Worm (Caenorhabditis elegans) whole organism, early embryonic: ENCODE results near the gene tomm-22.

Experiments
- B0310.2 ChIP-seq: sonication (generic microtip); optimal IDR thresholded peaks from 2 replicates; lab custom pipeline; 2016; ENCODE audit warnings: mild to moderate bottlenecking, missing genetic modification characterization, missing compliant biosample characterization
- F13C5.2 ChIP-seq: sonication (generic microtip); optimal IDR thresholded peaks from 2 replicates; lab custom pipeline; 2017; ENCODE audit warnings: mild to moderate bottlenecking, missing genetic modification characterization, inconsistent platforms, missing compliant biosample characterization
- aly-1 ChIP-seq: sonication (generic microtip); optimal IDR thresholded peaks from 2 replicates; lab custom pipeline; 2016; ENCODE audit warnings: missing genetic modification characterization, missing compliant biosample characterization
- ama-1 ChIP-seq: fragments of 150-350 bp; optimal IDR thresholded peaks from 2 replicates; lab custom pipeline; 2014
- ceh-13 ChIP-seq: fragments of 200-800 bp; sonication (Bioruptor generic); optimal IDR thresholded peaks from 2 replicates; lab custom pipeline; 2018; ENCODE audit warnings: mild to moderate bottlenecking, missing genetic modification characterization, missing compliant biosample characterization
- ceh-36 ChIP-seq: sonication (generic microtip); optimal IDR thresholded peaks from 2 replicates; lab custom pipeline; 2016; ENCODE audit warnings: missing genetic modification characterization, inconsistent platforms, missing compliant biosample characterization
- ets-7 ChIP-seq: sonication (generic microtip); optimal IDR thresholded peaks from 2 replicates; lab custom pipeline; 2016; ENCODE audit warnings: missing genotype, missing genetic modification characterization, missing compliant biosample characterization
- flt-1 ChIP-seq: fragments of 200-800 bp; sonication (Bioruptor generic); IDR thresholded peaks from 2 replicates; pipeline ENCODE4 v1.3.6; 2022; ENCODE audit warnings: missing genetic modification characterization, missing compliant biosample characterization
- hmbx-1 ChIP-seq: sonication (generic microtip); optimal IDR thresholded peaks from 2 replicates; lab custom pipeline; 2016; ENCODE audit warnings: mild to moderate bottlenecking, missing genetic modification characterization, missing compliant biosample characterization
- hmg-4 ChIP-seq: fragments of 200-800 bp; sonication (Bioruptor generic); optimal IDR thresholded peaks from 2 replicates; lab custom pipeline; 2018; ENCODE audit warnings: mild to moderate bottlenecking, missing genetic modification characterization, missing compliant biosample characterization
- hnd-1 ChIP-seq: sonication (generic microtip); optimal IDR thresholded peaks from 2 replicates; lab custom pipeline; 2016; ENCODE audit warnings: missing genetic modification characterization, missing compliant biosample characterization
- pes-1 ChIP-seq: fragments of 200-800 bp; sonication (Bioruptor generic); IDR thresholded peaks from 2 replicates; pipeline ENCODE4 v1.3.6; 2022; ENCODE audit warnings: missing genetic modification reagents, missing genetic modification characterization, missing compliant biosample characterization
- scrt-1 ChIP-seq: fragments of 200-800 bp; sonication (Bioruptor generic); IDR thresholded peaks from 2 replicates; pipeline ENCODE4 v1.3.6; 2022; ENCODE audit warnings: missing genetic modification characterization, missing compliant biosample characterization
- sea-1 ChIP-seq: fragments of 200-800 bp; sonication (Bioruptor generic); conservative IDR thresholded peaks from 2 replicates; pipeline ENCODE4 v1.3.6; 2022; ENCODE audit warnings: missing genetic modification characterization, missing compliant biosample characterization
- tbx-11 ChIP-seq: fragments of 200-800 bp; sonication (Bioruptor generic); IDR thresholded peaks from 2 replicates; pipeline ENCODE4 v1.3.6; 2022; ENCODE audit warnings: missing genetic modification characterization, missing compliant biosample characterization
- tbx-37 ChIP-seq: fragments of 200-800 bp; sonication (Bioruptor generic); conservative IDR thresholded peaks from 2 replicates; pipeline ENCODE4 v1.3.6; 2022; ENCODE audit warnings: missing genetic modification reagents, missing genetic modification characterization, missing compliant biosample characterization
- tra-4 ChIP-seq: sonication (generic microtip); optimal IDR thresholded peaks from 2 replicates; lab custom pipeline; 2017; ENCODE audit warnings: missing genetic modification characterization, missing compliant biosample characterization

The tomm-22 gene

DNA sequence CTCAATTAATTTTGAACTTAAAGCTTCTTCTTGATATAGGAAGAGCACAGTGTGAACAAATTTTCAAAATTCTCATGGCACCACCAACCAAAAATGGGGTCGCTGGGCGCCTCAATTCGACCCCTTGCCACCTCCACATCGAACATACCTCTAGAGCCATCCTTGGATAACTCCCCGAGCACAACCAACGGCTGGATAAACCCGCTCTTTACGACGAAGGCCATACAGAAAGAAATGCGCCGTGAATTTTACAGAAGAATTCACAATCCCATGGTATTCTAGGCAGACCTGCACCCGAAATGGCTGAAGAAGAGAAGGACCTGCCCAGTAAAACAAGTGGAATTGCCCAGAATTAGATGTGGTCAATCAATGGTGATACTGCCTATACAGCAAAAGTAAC, 32.4 kb upstream of the tomm-22 start:
- TF ChIP-seq hmbx-1 (tag; lab: Kevin White, UChicago) (no peak), tbx-11 (GFP tag; lab: Robert Waterston, UW) (no peak), tbx-37 (GFP tag; lab: Robert Waterston, UW) (no peak), B0310.2 (no peak), ets-7 (tag; lab: Kevin White, UChicago) (no peak), hmg-4 (GFP tag; lab: Kevin White, UChicago) (no peak), ama-1 (lab: Kevin White, UChicago) (no peak), aly-1 (tag; lab: Kevin White, UChicago) (no peak), tra-4 (tag; lab: Kevin White, UChicago) (no peak), ceh-13 (GFP tag; lab: Kevin White, UChicago) (no peak), scrt-1 (GFP tag; lab: Robert Waterston, UW) (no peak), flt-1 (GFP tag; lab: Robert Waterston, UW) (no peak), hnd-1 (tag; lab: Kevin White, UChicago) (no peak), pes-1 (GFP tag; lab: Robert Waterston, UW) (no peak)

DNA sequence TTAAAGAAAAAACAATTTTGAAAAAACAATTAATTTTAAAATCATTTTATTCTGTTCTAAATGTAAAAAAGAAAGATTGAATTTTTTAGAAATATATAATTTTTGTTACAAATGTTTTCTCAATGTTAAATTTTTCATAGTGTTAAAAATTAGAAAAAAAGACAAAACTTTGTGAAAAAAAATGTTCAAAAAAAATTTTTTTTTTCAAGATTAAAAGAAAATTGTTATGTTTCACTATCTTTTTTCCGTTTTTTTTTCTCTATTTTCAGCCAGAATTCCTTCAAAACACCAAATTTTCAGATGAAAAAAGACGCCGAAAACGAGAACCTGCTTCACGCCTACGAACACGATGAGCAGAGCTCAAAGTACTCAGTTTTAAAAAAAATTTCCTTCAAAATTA, 24.8 kb upstream of the tomm-22 start, which contains the start of gene sms-5:
Gene sms-5, plus strand, starts transcription at position 301 of the 400 bp plus-strand sequence.
- TF ChIP-seq aly-1 (tag; lab: Kevin White, UChicago) (no peak), tra-4 (tag; lab: Kevin White, UChicago) (no peak), sea-1 (no peak), tbx-11 (GFP tag; lab: Robert Waterston, UW) (no peak), flt-1 (GFP tag; lab: Robert Waterston, UW) (no peak), ets-7 (tag; lab: Kevin White, UChicago) (no peak)

- TF ChIP-seq ceh-36 (tag; lab: Kevin White, UChicago), result no peak
- no peak for TF ChIP-seq tbx-37 (GFP tag; lab: Robert Waterston, UW)
- TF ChIP-seq B0310.2, result no peak
- no peak for TF ChIP-seq F13C5.2
- no peak for TF ChIP-seq hmg-4 (GFP tag; lab: Kevin White, UChicago)
- TF ChIP-seq hmbx-1 (tag; lab: Kevin White, UChicago), result no peak
- no peak for TF ChIP-seq aly-1 (tag; lab: Kevin White, UChicago)
- TF ChIP-seq ets-7 (tag; lab: Kevin White, UChicago), result no peak
- no peak for TF ChIP-seq pes-1 (GFP tag; lab: Robert Waterston, UW)
- no peak for TF ChIP-seq hnd-1 (tag; lab: Kevin White, UChicago)
- no peak for TF ChIP-seq tbx-11 (GFP tag; lab: Robert Waterston, UW)
Measured at ce11 chrII:484328-484916, 14.1 kb upstream of the tomm-22 start, which contains the start of the genes gldi-1 and prp-21. Gene gldi-1, minus strand, starts transcription at chrII:484378. Gene prp-21, plus strand, starts transcription at chrII:484866.

ce11 chrII:475890-476420, 5.7 kb upstream of the tomm-22 start, which contains the start of gene nsun-1:
Gene nsun-1, minus strand, starts transcription at chrII:475940.
- TF ChIP-seq scrt-1 (GFP tag; lab: Robert Waterston, UW) (no peak), pes-1 (GFP tag; lab: Robert Waterston, UW) (0 out of 2 replicates have a peak, but pooled peaks have one; percentile 40), F13C5.2 (peak; percentile 27), tra-4 (tag; lab: Kevin White, UChicago) (no peak), ama-1 (lab: Kevin White, UChicago) (no peak), ceh-36 (tag; lab: Kevin White, UChicago) (no peak), B0310.2 (no peak), flt-1 (GFP tag; lab: Robert Waterston, UW) (0 out of 2 replicates have a peak, but pooled peaks have one; percentile 5), sea-1 (peak; percentile 71), tbx-37 (GFP tag; lab: Robert Waterston, UW) (peak; percentile 44; the same call in 1 of the 2 replicates), hnd-1 (tag; lab: Kevin White, UChicago) (no peak), hmbx-1 (tag; lab: Kevin White, UChicago) (no peak), aly-1 (tag; lab: Kevin White, UChicago) (no peak), ets-7 (tag; lab: Kevin White, UChicago) (peak; percentile 38), tbx-11 (GFP tag; lab: Robert Waterston, UW) (no peak), hmg-4 (GFP tag; lab: Kevin White, UChicago) (peak; percentile 55), ceh-13 (GFP tag; lab: Kevin White, UChicago) (no peak)

- no peak for TF ChIP-seq ceh-36 (tag; lab: Kevin White, UChicago)
- no peak for TF ChIP-seq hmbx-1 (tag; lab: Kevin White, UChicago)
- TF ChIP-seq flt-1 (GFP tag; lab: Robert Waterston, UW), result no peak
- TF ChIP-seq aly-1 (tag; lab: Kevin White, UChicago), result no peak
- no peak for TF ChIP-seq ceh-13 (GFP tag; lab: Kevin White, UChicago)
- TF ChIP-seq pes-1 (GFP tag; lab: Robert Waterston, UW), result no peak
- TF ChIP-seq ets-7 (tag; lab: Kevin White, UChicago), result no peak
- no peak for TF ChIP-seq tbx-37 (GFP tag; lab: Robert Waterston, UW)
- TF ChIP-seq B0310.2, result no peak
- no peak for TF ChIP-seq scrt-1 (GFP tag; lab: Robert Waterston, UW)
- TF ChIP-seq F13C5.2, result no peak
- TF ChIP-seq sea-1, result no peak
- no peak for TF ChIP-seq hmg-4 (GFP tag; lab: Kevin White, UChicago)
- TF ChIP-seq tbx-11 (GFP tag; lab: Robert Waterston, UW), result no peak
Measured at ce11 chrII:475312-475711, 5.0 kb upstream of the tomm-22 start.

ce11 chrII:473203-473602, 2.9 kb upstream of the tomm-22 start, which contains the start of gene W07E6.5:
Gene W07E6.5, plus strand, starts transcription at chrII:473503.
- TF ChIP-seq aly-1 (tag; lab: Kevin White, UChicago) (no peak), flt-1 (GFP tag; lab: Robert Waterston, UW) (no peak), tbx-11 (GFP tag; lab: Robert Waterston, UW) (no peak), B0310.2 (no peak), sea-1 (no peak), tra-4 (tag; lab: Kevin White, UChicago) (no peak), hmbx-1 (tag; lab: Kevin White, UChicago) (no peak), hnd-1 (tag; lab: Kevin White, UChicago) (no peak), ets-7 (tag; lab: Kevin White, UChicago) (no peak), tbx-37 (GFP tag; lab: Robert Waterston, UW) (no peak), F13C5.2 (no peak), ceh-36 (tag; lab: Kevin White, UChicago) (no peak), scrt-1 (GFP tag; lab: Robert Waterston, UW) (no peak), pes-1 (GFP tag; lab: Robert Waterston, UW) (no peak), ama-1 (lab: Kevin White, UChicago) (no peak), ceh-13 (GFP tag; lab: Kevin White, UChicago) (no peak), hmg-4 (GFP tag; lab: Kevin White, UChicago) (no peak)
